Worm (Caenorhabditis elegans) whole organism, mixed stage, embryonic: Measurements from ENCODE around the gene dagl-2.

Experiments
- blmp-1 ChIP-seq: fragments of 150-350 bp; optimal IDR thresholded peaks from 2 replicates; lab custom pipeline; 2014; ENCODE audit warnings: missing biosample characterization, missing genetic modification characterization
- ces-1 ChIP-seq: fragments of 150-350 bp; optimal IDR thresholded peaks from 2 replicates; lab custom pipeline; 2014; ENCODE audit warnings: missing biosample characterization, missing genetic modification reagents, missing genetic modification characterization
- lsy-2 ChIP-seq: fragments of 150-350 bp; optimal IDR thresholded peaks from 2 replicates; lab custom pipeline; 2014; ENCODE audit warnings: missing biosample characterization, missing genetic modification characterization
- mab-5 ChIP-seq: fragments of 150-350 bp; optimal IDR thresholded peaks from 2 replicates; lab custom pipeline; 2014; ENCODE audit warnings: missing biosample characterization, missing genetic modification characterization
- mep-1 ChIP-seq: fragments of 150-350 bp; optimal IDR thresholded peaks from 2 replicates; lab custom pipeline; 2017; ENCODE audit warnings: missing biosample characterization, missing genetic modification reagents, missing genetic modification characterization, inconsistent platforms
- nhr-28 ChIP-seq: fragments of 150-350 bp; optimal IDR thresholded peaks from 2 replicates; lab custom pipeline; 2014; ENCODE audit warnings: missing biosample characterization, missing genetic modification characterization
- nhr-76 ChIP-seq: sonication (generic microtip); optimal IDR thresholded peaks from 2 replicates; lab custom pipeline; 2017; ENCODE audit warnings: missing biosample characterization, missing genetic modification characterization
- pha-4 ChIP-seq: fragments of 150-350 bp; optimal IDR thresholded peaks from 2 replicates; lab custom pipeline; 2018; ENCODE audit warnings: missing biosample characterization, missing genetic modification reagents, missing genetic modification characterization
- unc-62 ChIP-seq: fragments of 150-350 bp; optimal IDR thresholded peaks from 2 replicates; lab custom pipeline; 2014; ENCODE audit warnings: missing biosample characterization, missing genetic modification reagents, missing genetic modification characterization

DNA sequence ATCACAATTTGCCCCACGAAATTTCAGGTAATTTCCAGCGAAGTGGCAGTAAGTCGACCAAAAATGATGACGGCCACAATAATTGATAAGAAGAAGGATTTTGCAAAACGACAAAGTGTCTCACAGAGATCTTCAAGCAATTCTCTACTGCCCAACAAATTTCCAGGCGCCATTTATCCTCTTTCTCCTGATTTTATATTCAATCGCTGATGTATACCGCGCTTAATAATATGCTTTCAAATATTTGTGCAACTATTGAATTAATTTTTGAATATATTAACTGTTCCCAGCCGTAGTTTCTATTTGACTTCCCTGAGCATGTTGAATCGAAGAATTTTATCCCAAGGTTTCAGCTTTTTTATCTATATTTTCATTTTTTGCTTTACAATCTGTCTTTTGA, 12.1 kb downstream of the dagl-2 start, which contains the start of gene tpst-2:
- no peak for TF ChIP-seq mab-5
- no peak for TF ChIP-seq lsy-2 (tag; lab: Kevin White, UChicago)
- TF ChIP-seq nhr-28 (tag; lab: Kevin White, UChicago): no peak
- TF ChIP-seq pha-4 (tag; lab: Kevin White, UChicago): no peak
- TF ChIP-seq unc-62 (GFP tag; lab: Kevin White, UChicago): no peak
- TF ChIP-seq ces-1: no peak
- TF ChIP-seq blmp-1: no peak
- no peak for TF ChIP-seq mep-1 (tag; lab: Kevin White, UChicago)
- no peak for TF ChIP-seq nhr-76
